Fruit fly (Drosophila melanogaster): ENCODE measurements around the gene CG9689.

CG9689 gene

dm6 chrX:9885363-9885762, 3.6 kb downstream of the CG9689 start (continued):
- TF ChIP-seq CG14014 (GFP tag; IDR thresholded peaks at IDR 0.05) (peak; percentile 22; the same call in 1 of the 2 replicates), CG1529 (GFP tag; optimal IDR thresholded peaks at IDR 0.05) (no peak), chinmo (GFP tag; IDR thresholded peaks at IDR 0.05; ENCODE audit: partially characterized antibody) (no peak), mirr (GFP tag; optimal IDR thresholded peaks at IDR 0.05) (peak; percentile 23), CG17359 (tag; optimal IDR thresholded peaks at IDR 0.05) (no peak), CG6813 (GFP tag; optimal IDR thresholded peaks at IDR 0.05) (no peak), al (GFP tag; IDR thresholded peaks at IDR 0.05) (no peak), ken (GFP tag; IDR thresholded peaks at IDR 0.05) (no peak), so (GFP tag; IDR thresholded peaks at IDR 0.05) (no peak), prd (optimal IDR thresholded peaks at IDR 0.05) (no peak), prd (GFP tag; IDR thresholded peaks at IDR 0.05) (no peak), sqz (GFP tag; optimal IDR thresholded peaks at IDR 0.05) (no peak), CG10543 (GFP tag; optimal IDR thresholded peaks at IDR 0.05) (peak; percentile 5), ara (GFP tag; IDR thresholded peaks at IDR 0.05) (no peak), dati (GFP tag; IDR thresholded peaks at IDR 0.05) (no peak), Jarid2 (GFP tag; optimal IDR thresholded peaks at IDR 0.05) (no peak), lab (GFP tag; optimal IDR thresholded peaks at IDR 0.05) (peak; percentile 3), Abd-B (GFP tag; optimal IDR thresholded peaks at IDR 0.05) (no peak), Sox102F (GFP tag; optimal IDR thresholded peaks at IDR 0.05) (no peak)

dm6 chrX:9889686-9890085, 7.9 kb downstream of the CG9689 start:
- TF ChIP-seq CTCF (GFP tag; optimal IDR thresholded peaks at IDR 0.05) (peak; percentile 57), sens (GFP tag) (peak; percentile 32), Dfd (GFP tag; optimal IDR thresholded peaks at IDR 0.05) (no peak)

- TF ChIP-seq Ada2b (GFP tag; IDR thresholded peaks at IDR 0.05) (peak; percentile 69), otp (GFP tag; IDR thresholded peaks at IDR 0.05) (0 out of 3 replicates have a peak, but pooled peaks have one; percentile 41), CG11456 (GFP tag; IDR thresholded peaks at IDR 0.05) (0 out of 3 replicates have a peak, but pooled peaks have one; percentile 54), CG18599 (GFP tag; optimal IDR thresholded peaks at IDR 0.05) (peak; percentile 32), sens-2 (GFP tag; IDR thresholded peaks at IDR 0.05) (peak; percentile 46; the same call in 1 of the 2 replicates), abd-A (tag; optimal IDR thresholded peaks at IDR 0.05) (no peak), ase (GFP tag; IDR thresholded peaks at IDR 0.05) (0 out of 3 replicates have a peak, but pooled peaks have one; percentile 37), CG17361 (GFP tag; IDR thresholded peaks at IDR 0.05) (0 out of 3 replicates have a peak, but pooled peaks have one; percentile 12), CG8089 (GFP tag; optimal IDR thresholded peaks at IDR 0.05) (no peak), ham (GFP tag; IDR thresholded peaks at IDR 0.05) (no peak), CG17359 (tag; optimal IDR thresholded peaks at IDR 0.05) (peak; percentile 54), CG1832 (GFP tag; optimal IDR thresholded peaks at IDR 0.05) (no peak), Dad (GFP tag; optimal IDR thresholded peaks at IDR 0.05) (no peak), psq (GFP tag; optimal IDR thresholded peaks at IDR 0.05) (no peak), CG14014 (GFP tag; IDR thresholded peaks at IDR 0.05) (0 out of 2 replicates have a peak, but pooled peaks have one; percentile 49), bsh (GFP tag; optimal IDR thresholded peaks at IDR 0.05) (peak in 1 of 2 experiments; percentile 50), pan (optimal IDR thresholded peaks at IDR 0.05) (no peak), pan (GFP tag; optimal IDR thresholded peaks at IDR 0.05 in 1 of 2, IDR thresholded peaks at IDR 0.05 in 1 of 2) (peak in 1 of 2 experiments; percentile 69), CG9609 (GFP tag; optimal IDR thresholded peaks at IDR 0.05) (peak; percentile 1), CG14965 (GFP tag; optimal IDR thresholded peaks at IDR 0.05; ENCODE audit: borderline replicate concordance) (no peak), H15 (GFP tag; IDR thresholded peaks at IDR 0.05) (0 out of 3 replicates have a peak, but pooled peaks have one; percentile 44), CG4820 (GFP tag; optimal IDR thresholded peaks at IDR 0.05) (peak; percentile 16), grau (tag; optimal IDR thresholded peaks at IDR 0.05) (peak; percentile 24), danr (GFP tag; IDR thresholded peaks at IDR 0.05) (peak; percentile 10; the same call in 1 of the 2 replicates), CG8281 (tag; optimal IDR thresholded peaks at IDR 0.05) (no peak), wek (GFP tag; optimal IDR thresholded peaks at IDR 0.05) (no peak), sisA (GFP tag; IDR thresholded peaks at IDR 0.05) (peak; percentile 51), CG8290 (GFP tag; optimal IDR thresholded peaks at IDR 0.05) (no peak), CG8290 (tag; optimal IDR thresholded peaks at IDR 0.05) (peak in 1 of 2 experiments; percentile 63), caup (GFP tag; optimal IDR thresholded peaks at IDR 0.05; ENCODE audit: severe bottlenecking) (peak; percentile 4)
Observed at dm6 chrX:9892834-9893233, 11.1 kb downstream of the CG9689 start.
